Worm (Caenorhabditis elegans) whole organism, L3 larva: ENCODE data around the gene dyf-6.

Source experiments
- R02D3.7 ChIP-seq: fragments of 150-350 bp; optimal IDR thresholded peaks from 2 replicates; lab custom pipeline; 2014; ENCODE audit warnings: missing biosample characterization, missing genetic modification characterization
- ZK546.5 ChIP-seq: sonication (generic microtip); optimal IDR thresholded peaks from 2 replicates; lab custom pipeline; 2017; ENCODE audit warnings: missing biosample characterization, missing genetic modification characterization
- aly-2 ChIP-seq: fragments of 150-350 bp; optimal IDR thresholded peaks from 2 replicates; lab custom pipeline; 2014; ENCODE audit warnings: missing biosample characterization, missing genetic modification characterization
- ama-1 ChIP-seq: fragments of 150-350 bp; optimal IDR thresholded peaks from 2 replicates; lab custom pipeline; 2018
- ceh-16 ChIP-seq: sonication (generic microtip); optimal IDR thresholded peaks from 2 replicates; lab custom pipeline; 2017; ENCODE audit warnings: missing biosample characterization, missing genetic modification characterization
- ceh-28 ChIP-seq: fragments of 150-350 bp; optimal IDR thresholded peaks from 2 replicates; lab custom pipeline; 2014; ENCODE audit warnings: missing biosample characterization, missing genetic modification reagents, missing genetic modification characterization
- ceh-82 ChIP-seq: fragments of 150-350 bp; optimal IDR thresholded peaks from 2 replicates; lab custom pipeline; 2014; ENCODE audit warnings: missing biosample characterization, missing genetic modification characterization
- ceh-9 ChIP-seq: sonication (generic microtip); optimal IDR thresholded peaks from 2 replicates; lab custom pipeline; 2018; ENCODE audit warnings: missing biosample characterization, missing genetic modification characterization
- daf-12 ChIP-seq: fragments of 150-350 bp; optimal IDR thresholded peaks from 2 replicates; lab custom pipeline; 2014; ENCODE audit warnings: missing biosample characterization, missing genetic modification reagents, missing genetic modification characterization
- egl-27 ChIP-seq: sonication (generic microtip); optimal IDR thresholded peaks from 4 replicates; lab custom pipeline; 2017; ENCODE audit warnings: missing biosample characterization, missing genetic modification reagents, missing genetic modification characterization
- egl-5 ChIP-seq: fragments of 150-350 bp; optimal IDR thresholded peaks from 2 replicates; lab custom pipeline; 2017; ENCODE audit warnings: missing biosample characterization, missing genetic modification reagents, missing genetic modification characterization, inconsistent platforms
- elt-1 ChIP-seq: fragments of 150-350 bp; optimal IDR thresholded peaks from 2 replicates; lab custom pipeline; 2014; ENCODE audit warnings: missing biosample characterization, missing genetic modification characterization
- elt-2 ChIP-seq: sonication (generic microtip); optimal IDR thresholded peaks from 2 replicates; lab custom pipeline; 2016; ENCODE audit warnings: missing genetic modification reagents, mild to moderate bottlenecking, missing genetic modification characterization, missing compliant biosample characterization
- elt-3 ChIP-seq, 3 experiments: fragments of 150-350 bp in 1 of 3; sonication (generic microtip) in 2 of 3; optimal IDR thresholded peaks; 2 replicates in 2 of 3; 4 replicates in 1 of 3; lab custom pipeline; 2014 to 2017; ENCODE audit warnings: missing biosample characterization in 3 of 3, missing genetic modification characterization in 3 of 3
- eor-1 ChIP-seq, 2 experiments: fragments of 150-350 bp; optimal IDR thresholded peaks; 2 replicates each; lab custom pipeline; 2014 to 2018; ENCODE audit warnings: missing biosample characterization in 2 of 2, missing genetic modification characterization in 2 of 2
- fkh-10 ChIP-seq: sonication (generic microtip); optimal IDR thresholded peaks from 2 replicates; lab custom pipeline; 2017; ENCODE audit warnings: missing biosample characterization, missing genetic modification reagents, missing genetic modification characterization
- fkh-2 ChIP-seq: fragments of 150-350 bp; optimal IDR thresholded peaks from 2 replicates; lab custom pipeline; 2014; ENCODE audit warnings: missing biosample characterization, missing genetic modification reagents, missing genetic modification characterization
- fos-1 ChIP-seq: fragments of 150-350 bp; optimal IDR thresholded peaks from 2 replicates; lab custom pipeline; 2014; ENCODE audit warnings: missing biosample characterization, missing genetic modification characterization
- hmg-11 ChIP-seq: sonication (generic microtip); optimal IDR thresholded peaks from 2 replicates; lab custom pipeline; 2016; ENCODE audit warnings: missing genetic modification characterization, missing compliant biosample characterization
- jun-1 ChIP-seq: fragments of 150-350 bp; optimal IDR thresholded peaks from 2 replicates; lab custom pipeline; 2014; ENCODE audit warnings: missing biosample characterization, missing genetic modification reagents, missing genetic modification characterization
- lin-15B ChIP-seq: fragments of 150-350 bp; optimal IDR thresholded peaks from 2 replicates; lab custom pipeline; 2014; ENCODE audit warnings: missing biosample characterization, missing genetic modification characterization
- lsy-12 ChIP-seq: sonication (generic microtip); optimal IDR thresholded peaks from 2 replicates; lab custom pipeline; 2016; ENCODE audit warnings: mild to moderate bottlenecking, missing genetic modification characterization, missing compliant biosample characterization
- mdl-1 ChIP-seq: fragments of 150-350 bp; optimal IDR thresholded peaks from 2 replicates; lab custom pipeline; 2014; ENCODE audit warnings: missing biosample characterization, missing genetic modification characterization
- mml-1 ChIP-seq: fragments of 150-350 bp; sonication (generic microtip); optimal IDR thresholded peaks from 3 replicates; lab custom pipeline; 2014; ENCODE audit warnings: missing biosample characterization, missing genetic modification characterization
- nfya-1 ChIP-seq: sonication (generic microtip); optimal IDR thresholded peaks from 2 replicates; lab custom pipeline; 2017; ENCODE audit warnings: missing genetic modification characterization, mild to moderate bottlenecking, missing compliant biosample characterization, antibody characterized with exemption, moderate library complexity; ENCODE audit not compliant: insufficient read depth
- nhr-11 ChIP-seq: fragments of 150-350 bp; optimal IDR thresholded peaks from 2 replicates; lab custom pipeline; 2014; ENCODE audit warnings: missing biosample characterization, missing genetic modification characterization
- nhr-12 ChIP-seq: fragments of 150-350 bp; optimal IDR thresholded peaks from 2 replicates; lab custom pipeline; 2014; ENCODE audit warnings: missing biosample characterization, missing genetic modification characterization
- nhr-23 ChIP-seq: fragments of 150-350 bp; optimal IDR thresholded peaks from 2 replicates; lab custom pipeline; 2014; ENCODE audit warnings: missing biosample characterization, missing genetic modification reagents, missing genetic modification characterization
- nhr-237 ChIP-seq: fragments of 150-350 bp; optimal IDR thresholded peaks from 2 replicates; lab custom pipeline; 2014; ENCODE audit warnings: missing biosample characterization, missing genetic modification characterization
- nhr-25 ChIP-seq: sonication (generic microtip); optimal IDR thresholded peaks from 2 replicates; lab custom pipeline; 2017; ENCODE audit warnings: missing biosample characterization, missing genetic modification characterization
- nhr-43 ChIP-seq: sonication (generic microtip); optimal IDR thresholded peaks from 2 replicates; lab custom pipeline; 2016; ENCODE audit warnings: mild to moderate bottlenecking, missing genetic modification characterization, missing compliant biosample characterization; ENCODE audit not compliant: poor library complexity, severe bottlenecking
- nhr-67 ChIP-seq: fragments of 150-350 bp; optimal IDR thresholded peaks from 2 replicates; lab custom pipeline; 2014; ENCODE audit warnings: missing biosample characterization, missing genetic modification characterization
- nhr-76 ChIP-seq: fragments of 150-350 bp; sonication (generic microtip); optimal IDR thresholded peaks from 5 replicates; lab custom pipeline; 2014; ENCODE audit warnings: missing biosample characterization, missing genetic modification characterization
- nhr-77 ChIP-seq: fragments of 150-350 bp; optimal IDR thresholded peaks from 2 replicates; lab custom pipeline; 2014; ENCODE audit warnings: missing biosample characterization, missing genetic modification characterization
- pha-4 ChIP-seq: fragments of 150-350 bp; optimal IDR thresholded peaks from 2 replicates; lab custom pipeline; 2014; ENCODE audit warnings: missing biosample characterization, missing genetic modification reagents, missing genetic modification characterization
- pqm-1 ChIP-seq: fragments of 150-350 bp; optimal IDR thresholded peaks from 2 replicates; lab custom pipeline; 2017; ENCODE audit warnings: missing biosample characterization, missing genetic modification characterization, inconsistent platforms
- sea-2 ChIP-seq: fragments of 150-350 bp; sonication (generic microtip); optimal IDR thresholded peaks from 4 replicates; lab custom pipeline; 2014; ENCODE audit warnings: missing biosample characterization, missing genetic modification reagents, missing genetic modification characterization
- skn-1 ChIP-seq: fragments of 150-350 bp; optimal IDR thresholded peaks from 2 replicates; lab custom pipeline; 2014; ENCODE audit warnings: missing biosample characterization, missing genetic modification characterization
- snpc-4 ChIP-seq: fragments of 150-350 bp; optimal IDR thresholded peaks from 2 replicates; lab custom pipeline; 2014; ENCODE audit warnings: missing biosample characterization, missing genetic modification characterization
- tbx-2 ChIP-seq: sonication (generic microtip); optimal IDR thresholded peaks from 2 replicates; lab custom pipeline; 2016; ENCODE audit warnings: mild to moderate bottlenecking, missing genetic modification characterization, missing compliant biosample characterization
- unc-39 ChIP-seq: sonication (generic microtip); optimal IDR thresholded peaks from 4 replicates; lab custom pipeline; 2017; ENCODE audit warnings: missing biosample characterization, missing genetic modification characterization
- unc-62 ChIP-seq: fragments of 150-350 bp; sonication (generic microtip); optimal IDR thresholded peaks from 4 replicates; lab custom pipeline; 2014; ENCODE audit warnings: missing biosample characterization, missing genetic modification reagents, missing genetic modification characterization
- zag-1 ChIP-seq: fragments of 150-350 bp; optimal IDR thresholded peaks from 2 replicates; lab custom pipeline; 2014; ENCODE audit warnings: missing biosample characterization, missing genetic modification characterization
- ztf-11 ChIP-seq: fragments of 150-350 bp; optimal IDR thresholded peaks from 2 replicates; lab custom pipeline; 2014; ENCODE audit warnings: missing biosample characterization, missing genetic modification characterization
- ztf-4 ChIP-seq: fragments of 150-350 bp; optimal IDR thresholded peaks from 2 replicates; lab custom pipeline; 2014; ENCODE audit warnings: missing biosample characterization, missing genetic modification characterization

The dyf-6 gene

ce11 chrX:10336592-10336991, 49.7 kb downstream of the dyf-6 start:
- TF ChIP-seq nhr-77 (tag; lab: Kevin White, UChicago), result no peak
- no peak for TF ChIP-seq fkh-10 (GFP tag; lab: Kevin White, UChicago)
- no peak for TF ChIP-seq nhr-67 (tag; lab: Kevin White, UChicago)
- TF ChIP-seq, all 47 proteins: peak for 0

ce11 chrX:10336138-10336537, 50.2 kb downstream of the dyf-6 start, which contains the start of gene idpa-3:
Gene idpa-3 (plus strand): TSS chrX:10336438.
- no peak for TF ChIP-seq nhr-12 (tag; lab: Kevin White, UChicago)
- no peak for TF ChIP-seq nhr-23 (tag; lab: Kevin White, UChicago)
- no peak for TF ChIP-seq ceh-16 (tag; lab: Kevin White, UChicago)
- no peak for TF ChIP-seq sea-2
- TF ChIP-seq pqm-1 (tag; lab: Kevin White, UChicago), result no peak
- TF ChIP-seq skn-1 (tag; lab: Kevin White, UChicago), result no peak
- no peak for TF ChIP-seq fkh-2 (tag; lab: Kevin White, UChicago)
- TF ChIP-seq lsy-12, result no peak
- TF ChIP-seq daf-12 (tag; lab: Kevin White, UChicago), result no peak
- no peak for TF ChIP-seq elt-2 (tag; lab: Kevin White, UChicago)
- TF ChIP-seq nhr-11 (tag; lab: Kevin White, UChicago), result no peak
- no peak for TF ChIP-seq ztf-4 (tag; lab: Kevin White, UChicago)

- TF ChIP-seq mdl-1, result no peak
- no peak for TF ChIP-seq elt-1 (tag; lab: Kevin White, UChicago)
- no peak for TF ChIP-seq skn-1 (tag; lab: Kevin White, UChicago)
- no peak for TF ChIP-seq snpc-4 (tag; lab: Kevin White, UChicago)
- no peak for TF ChIP-seq egl-27
- TF ChIP-seq nhr-77 (tag; lab: Kevin White, UChicago), result no peak
- peak; percentile 83 for TF ChIP-seq mml-1
- TF ChIP-seq unc-39, result no peak
- TF ChIP-seq ztf-11, result no peak
- TF ChIP-seq tbx-2 (tag; lab: Kevin White, UChicago), result no peak
- no peak for TF ChIP-seq ceh-28
- no peak for TF ChIP-seq ceh-9 (tag; lab: Kevin White, UChicago)
- no peak for TF ChIP-seq nfya-1
- peak; percentile 13 for TF ChIP-seq pha-4 (tag; lab: Kevin White, UChicago)
- TF ChIP-seq R02D3.7 (tag; lab: Kevin White, UChicago), result no peak
- TF ChIP-seq ama-1 (lab: Kevin White, UChicago), result no peak
- no peak for TF ChIP-seq lin-15B (tag; lab: Kevin White, UChicago)
- no peak for TF ChIP-seq lsy-12
- no peak for TF ChIP-seq fos-1 (tag; lab: Kevin White, UChicago)
- no peak for TF ChIP-seq fkh-2 (tag; lab: Kevin White, UChicago)
- no peak for TF ChIP-seq nhr-25 (tag; lab: Kevin White, UChicago)
- peak; percentile 80 for TF ChIP-seq elt-2 (tag; lab: Kevin White, UChicago)
- no peak for TF ChIP-seq egl-5 (tag; lab: Kevin White, UChicago)
- no peak for TF ChIP-seq aly-2 (tag; lab: Kevin White, UChicago)
- peak; percentile 75 for TF ChIP-seq nhr-11 (tag; lab: Kevin White, UChicago)
- TF ChIP-seq nhr-67 (tag; lab: Kevin White, UChicago), result no peak
- TF ChIP-seq hmg-11 (tag; lab: Kevin White, UChicago), result no peak
- TF ChIP-seq nhr-12 (tag; lab: Kevin White, UChicago), result no peak
- TF ChIP-seq ceh-82 (tag; lab: Kevin White, UChicago), result no peak
- peak; percentile 82 for TF ChIP-seq pqm-1 (tag; lab: Kevin White, UChicago)
- no peak for TF ChIP-seq jun-1 (tag; lab: Kevin White, UChicago)
- TF ChIP-seq elt-3 (tag; optimal IDR thresholded peaks at IDR 0.05; lab: Kevin White, UChicago), result no peak
- TF ChIP-seq ZK546.5 (tag; lab: Kevin White, UChicago), result no peak
- no peak for TF ChIP-seq unc-62 (GFP tag; lab: Kevin White, UChicago)
- no peak for TF ChIP-seq nhr-23 (tag; lab: Kevin White, UChicago)
- TF ChIP-seq sea-2, result no peak
- TF ChIP-seq nhr-43 (tag; lab: Kevin White, UChicago), result no peak
- TF ChIP-seq daf-12 (tag; lab: Kevin White, UChicago), result no peak
- TF ChIP-seq nhr-237 (tag; lab: Kevin White, UChicago), result no peak
- TF ChIP-seq eor-1 (tag; optimal IDR thresholded peaks at IDR 0.05; lab: Kevin White, UChicago), result no peak
- TF ChIP-seq nhr-76, result no peak
- TF ChIP-seq zag-1 (tag; lab: Kevin White, UChicago), result no peak
- no peak for TF ChIP-seq ceh-16 (tag; lab: Kevin White, UChicago)
These were observed 52.9 kb downstream of the dyf-6 start, which contains the start of gene R07E3.4 for ce11 chrX:10333301-10333854. Gene R07E3.4 (minus strand): TSS chrX:10333351.
